Fruit fly (Drosophila melanogaster): ENCODE results near the gene Bacc.

DNA sequence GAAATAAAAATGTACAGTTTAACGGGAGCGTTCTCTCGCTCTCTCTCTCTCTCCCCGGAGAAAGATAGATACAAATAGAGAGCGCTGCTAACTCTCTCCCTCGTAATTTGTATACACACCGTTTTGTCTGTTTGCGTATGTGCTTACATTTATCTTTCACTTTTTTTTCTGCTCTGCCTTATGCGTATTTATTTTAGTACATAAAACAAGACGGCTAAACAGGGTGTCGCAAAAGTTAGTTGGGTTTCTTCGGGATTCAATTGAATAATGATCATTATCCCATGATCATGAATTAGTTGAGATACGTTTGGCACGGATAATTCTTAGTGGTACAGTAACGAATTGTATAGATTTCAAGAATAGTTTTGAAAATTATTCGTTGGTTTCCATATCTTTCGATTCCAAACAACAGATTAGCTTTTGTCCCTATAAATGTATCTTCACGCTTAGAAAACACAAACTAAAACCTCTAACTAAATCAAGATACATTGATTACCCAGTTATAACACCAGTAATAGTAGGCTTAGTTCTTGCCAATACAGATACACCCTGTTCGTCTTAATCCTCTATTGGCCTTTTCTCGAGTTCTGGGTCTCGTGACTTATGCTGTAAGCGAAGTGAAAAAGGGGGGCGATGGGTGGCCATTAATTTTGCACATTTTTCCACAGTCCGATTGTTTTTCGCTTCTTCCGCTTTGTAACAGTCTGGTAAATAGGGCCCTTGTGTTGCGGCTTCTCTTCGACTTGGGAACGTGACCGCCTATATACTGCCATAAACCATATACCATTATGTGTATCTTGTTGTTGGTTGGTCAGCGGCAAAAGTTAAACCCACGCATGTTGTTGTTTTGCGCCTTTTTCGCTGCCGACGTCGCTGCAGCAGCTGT, 2.4 kb downstream of the Bacc start:
- no peak for TF ChIP-seq Dll (optimal IDR thresholded peaks at IDR 0.05)
- TF ChIP-seq EcR (GFP tag; optimal IDR thresholded peaks at IDR 0.05), result no peak
- no peak for TF ChIP-seq CG8478 (optimal IDR thresholded peaks at IDR 0.05)
- TF ChIP-seq usp (GFP tag; optimal IDR thresholded peaks at IDR 0.05), result no peak

All from whole organism.